Fruit fly (Drosophila melanogaster) whole organism: Measurements from ENCODE around the gene Cp7Fc.

Source experiments
- CG8478 ChIP-seq: fragments of >200 bp; optimal IDR thresholded peaks from 2 replicates; lab custom pipeline; 2018; ENCODE audit warnings: inconsistent platforms
- EcR ChIP-seq, 2 experiments: fragments of >200 bp; optimal IDR thresholded peaks; 2 replicates each; lab custom pipeline; 2017; ENCODE audit warnings: missing biosample characterization in 2 of 2, missing genetic modification characterization in 2 of 2, missing genetic modification reagents in 2 of 2
- pan ChIP-seq: fragments of >200 bp; optimal IDR thresholded peaks from 2 replicates; lab custom pipeline; 2017
- psq ChIP-seq: fragments of >200 bp; optimal IDR thresholded peaks from 2 replicates; lab custom pipeline; 2017
- usp ChIP-seq: fragments of >200 bp; optimal IDR thresholded peaks from 2 replicates; lab custom pipeline; 2017; ENCODE audit warnings: missing biosample characterization, missing genetic modification characterization, mixed read lengths

DNA sequence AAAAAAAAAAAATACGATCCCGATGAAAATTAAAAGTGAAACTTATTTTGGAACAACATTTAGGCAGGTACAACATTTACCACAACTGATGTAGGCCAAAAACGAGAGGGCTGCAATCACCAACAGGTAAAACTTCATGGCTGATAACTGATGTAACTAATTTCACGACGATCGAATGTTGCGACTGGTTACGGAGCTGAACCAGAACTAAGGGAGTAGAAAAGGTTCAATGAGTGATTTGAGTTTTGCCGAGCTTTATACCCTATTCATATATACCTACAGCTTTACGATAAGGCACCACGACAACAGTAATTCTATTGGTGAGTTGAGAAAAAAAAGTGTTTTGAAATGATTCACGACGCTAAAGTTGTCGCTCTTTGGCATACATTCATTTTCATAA lies 16.2 kb upstream of the Cp7Fc start, which contains the start of gene CG15347:
- TF ChIP-seq psq (lab: Kevin White, UChicago) (no peak), usp (no peak), EcR (GFP tag; optimal IDR thresholded peaks at IDR 0.05; lab: Kevin White, UChicago) (no peak), pan (no peak), CG8478 (lab: Kevin White, UChicago) (no peak)
